Fruit fly (Drosophila melanogaster) whole organism, adult: ENCODE data around the gene Cyp28c1.

Experiments
- CG11617 ChIP-seq: fragments of 200-800 bp; sonication (Bioruptor generic); optimal IDR thresholded peaks from 2 replicates; lab custom pipeline; 2017; ENCODE audit warnings: mild to moderate bottlenecking, missing biosample characterization, missing genetic modification reagents, missing genetic modification characterization
- CG12768 ChIP-seq: fragments of 200-800 bp; sonication (Bioruptor generic); optimal IDR thresholded peaks from 2 replicates; lab custom pipeline; 2017; ENCODE audit warnings: missing biosample characterization, missing genetic modification characterization, mild to moderate bottlenecking, moderate library complexity, missing genetic modification reagents
- CG14711 ChIP-seq: fragments of 200-800 bp; sonication (Bioruptor generic); optimal IDR thresholded peaks from 2 replicates; lab custom pipeline; 2018; ENCODE audit warnings: missing biosample characterization, mild to moderate bottlenecking, missing genetic modification characterization, moderate library complexity
- CG1620 ChIP-seq: fragments of 200-800 bp; sonication (Bioruptor generic); optimal IDR thresholded peaks from 2 replicates; lab custom pipeline; 2016; ENCODE audit warnings: missing biosample characterization, missing genetic modification characterization
- CG33017 ChIP-seq: fragments of 200-800 bp; sonication (Bioruptor generic); optimal IDR thresholded peaks from 2 replicates; lab custom pipeline; 2018; ENCODE audit warnings: missing biosample characterization, mild to moderate bottlenecking, missing genetic modification characterization, moderate library complexity
- CG5204 ChIP-seq: fragments of 200-800 bp; sonication (Bioruptor generic); optimal IDR thresholded peaks from 2 replicates; lab custom pipeline; 2016; ENCODE audit warnings: missing biosample characterization, missing genetic modification characterization
- CG7045 ChIP-seq: fragments of 200-800 bp; sonication (Bioruptor generic); optimal IDR thresholded peaks from 2 replicates; lab custom pipeline; 2017; ENCODE audit warnings: missing biosample characterization, mild to moderate bottlenecking, missing genetic modification characterization
- CG7101 ChIP-seq: fragments of 200-800 bp; sonication (Bioruptor generic); optimal IDR thresholded peaks from 2 replicates; lab custom pipeline; 2018; ENCODE audit warnings: missing biosample characterization, mild to moderate bottlenecking, missing genetic modification characterization, moderate library complexity
- Clk ChIP-seq: fragments of 200-800 bp; sonication (Bioruptor generic); optimal IDR thresholded peaks from 2 replicates; lab custom pipeline; 2017; ENCODE audit warnings: missing biosample characterization, missing genetic modification characterization
- Crg-1 ChIP-seq: fragments of 200-800 bp; sonication (Bioruptor generic); optimal IDR thresholded peaks from 2 replicates; lab custom pipeline; 2016; ENCODE audit warnings: missing biosample characterization, missing genetic modification characterization
- Hr96 ChIP-seq: fragments of 200-800 bp; sonication (Bioruptor generic); optimal IDR thresholded peaks from 2 replicates; lab custom pipeline; 2016; ENCODE audit warnings: missing biosample characterization, missing genetic modification characterization
- Mnt ChIP-seq: fragments of 200-800 bp; sonication (Bioruptor generic); optimal IDR thresholded peaks from 2 replicates; lab custom pipeline; 2016; ENCODE audit warnings: missing biosample characterization, mild to moderate bottlenecking, missing genetic modification characterization
- bab1 ChIP-seq: fragments of 200-800 bp; sonication (Bioruptor generic); optimal IDR thresholded peaks from 3 replicates; lab custom pipeline; 2019; ENCODE audit warnings: missing biosample characterization, mild to moderate bottlenecking, missing genetic modification characterization, moderate library complexity
- cic ChIP-seq: fragments of 200-800 bp; sonication (Bioruptor generic); optimal IDR thresholded peaks from 2 replicates; lab custom pipeline; 2017; ENCODE audit warnings: missing biosample characterization, mild to moderate bottlenecking, missing genetic modification characterization, moderate library complexity
- cnc ChIP-seq, 2 experiments: fragments of >200 bp; optimal IDR thresholded peaks; 2 replicates each; lab custom pipeline; 2017
- kay ChIP-seq: fragments of 200-800 bp; sonication (Bioruptor generic); peaks from one replicate; lab custom pipeline; 2016; ENCODE audit warnings: missing biosample characterization, missing genetic modification characterization, borderline replicate concordance
- ovo ChIP-seq: fragments of 200-800 bp; sonication (Bioruptor generic); optimal IDR thresholded peaks from 2 replicates; lab custom pipeline; 2016; ENCODE audit warnings: missing biosample characterization, missing genetic modification characterization
- pad ChIP-seq: fragments of 200-800 bp; sonication (Bioruptor generic); optimal IDR thresholded peaks from 3 replicates; lab custom pipeline; 2017; ENCODE audit warnings: missing biosample characterization, missing genetic modification characterization, mild to moderate bottlenecking, moderate library complexity, missing genetic modification reagents
- tj ChIP-seq: fragments of 200-800 bp; sonication (Bioruptor generic); optimal IDR thresholded peaks from 3 replicates; lab custom pipeline; 2017; ENCODE audit warnings: missing biosample characterization, mild to moderate bottlenecking, missing genetic modification characterization, moderate library complexity
- toe ChIP-seq: fragments of 200-800 bp; sonication (Bioruptor generic); optimal IDR thresholded peaks from 2 replicates; lab custom pipeline; 2016; ENCODE audit warnings: missing biosample characterization, missing genetic modification characterization

The Cyp28c1 gene

DNA sequence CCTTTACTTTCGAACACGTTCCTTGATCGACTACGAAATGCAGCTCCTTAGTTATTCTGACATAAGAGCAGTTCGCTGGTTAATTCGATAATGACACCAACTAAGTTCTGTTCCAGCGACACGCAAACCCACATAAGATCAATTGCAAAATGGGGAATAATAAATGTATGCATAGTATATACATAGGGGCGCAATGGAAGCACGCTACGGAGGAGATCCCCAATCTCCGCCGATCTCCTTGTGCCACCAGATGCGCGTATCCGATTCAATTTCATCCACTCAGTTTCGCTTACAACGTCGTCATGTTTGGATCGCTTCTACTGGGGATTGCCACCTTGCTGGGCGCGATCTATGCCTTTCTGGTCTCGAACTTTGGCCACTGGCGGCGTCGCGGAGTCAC, at the start of gene Cyp28c1:
TSS of gene Cyp28c1 (plus strand) at position 301 of the 400 bp plus-strand sequence.
- TF ChIP-seq Crg-1 (GFP tag; lab: Kevin White, UChicago) (no peak), CG5204 (GFP tag; lab: Kevin White, UChicago) (no peak), ovo (GFP tag; lab: Kevin White, UChicago) (no peak), Hr96 (GFP tag; lab: Kevin White, UChicago) (no peak), tj (GFP tag; lab: Kevin White, UChicago) (no peak)

dm6 chrX:11792415-11793328, 46.7 kb upstream of the Cyp28c1 start, which contains the start of gene CkIIbeta:
CkIIbeta (plus strand) TSS chrX:11792533.
- TF ChIP-seq tj (GFP tag; lab: Kevin White, UChicago) (no peak), CG12768 (no peak), CG7045 (GFP tag; lab: Kevin White, UChicago) (no peak), Hr96 (GFP tag; lab: Kevin White, UChicago) (no peak), CG5204 (GFP tag; lab: Kevin White, UChicago) (no peak), kay (no peak), CG1620 (GFP tag; lab: Kevin White, UChicago) (peak; percentile 75), Crg-1 (GFP tag; lab: Kevin White, UChicago) (peak; percentile 75), CG11617 (GFP tag; lab: Kevin White, UChicago) (peak; percentile 21), CG14711 (tag; lab: Kevin White, UChicago) (peak; percentile 16), CG33017 (no peak), cic (GFP tag; lab: Kevin White, UChicago) (no peak), ovo (GFP tag; lab: Kevin White, UChicago) (peak; percentile 74), Mnt (GFP tag; lab: Kevin White, UChicago) (peak; percentile 45), toe (GFP tag; lab: Kevin White, UChicago) (no peak), cnc (optimal IDR thresholded peaks at IDR 0.05; lab: Kevin White, UChicago) (no peak), Clk (no peak), CG7101 (tag; lab: Kevin White, UChicago) (peak; percentile 53), pad (peak; percentile 57), bab1 (GFP tag; lab: Kevin White, UChicago) (peak; percentile 13)

dm6 chrX:11793434-11793833, 46.0 kb upstream of the Cyp28c1 start:
- TF ChIP-seq bab1 (GFP tag; lab: Kevin White, UChicago) (no peak), Mnt (GFP tag; lab: Kevin White, UChicago) (no peak)

dm6 chrX:11796925-11797324, 42.5 kb upstream of the Cyp28c1 start:
- TF ChIP-seq ovo (GFP tag; lab: Kevin White, UChicago) (no peak), Mnt (GFP tag; lab: Kevin White, UChicago) (no peak), cic (GFP tag; lab: Kevin White, UChicago) (no peak), kay (no peak), pad (no peak)

DNA sequence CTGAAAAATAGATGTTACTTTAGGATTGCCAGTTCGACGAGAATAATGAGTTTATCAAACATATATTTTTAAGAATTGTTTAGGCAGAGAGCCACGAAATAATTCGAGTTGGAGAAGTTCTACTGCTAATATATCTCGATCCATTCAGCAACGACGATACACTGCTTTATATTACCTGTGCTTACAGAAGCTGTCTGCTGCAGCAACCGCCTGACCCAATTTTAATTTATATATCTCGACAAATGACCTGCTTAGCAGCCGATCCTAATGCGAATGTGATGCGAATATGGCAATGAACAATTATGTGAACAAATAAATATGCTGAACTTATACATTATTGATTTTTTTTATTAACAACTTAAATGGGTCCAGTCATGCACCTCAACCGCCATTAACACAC, 40.9 kb upstream of the Cyp28c1 start:
- TF ChIP-seq CG7045 (GFP tag; lab: Kevin White, UChicago), result no peak
- no peak for TF ChIP-seq CG33017
- no peak for TF ChIP-seq toe (GFP tag; lab: Kevin White, UChicago)
- no peak for TF ChIP-seq tj (GFP tag; lab: Kevin White, UChicago)
- TF ChIP-seq CG12768, result no peak
- TF ChIP-seq kay, result peak; percentile 60
- TF ChIP-seq CG5204 (GFP tag; lab: Kevin White, UChicago), result no peak
- TF ChIP-seq CG11617 (GFP tag; lab: Kevin White, UChicago), result no peak
- no peak for TF ChIP-seq Clk

- TF ChIP-seq CG1620 (GFP tag; lab: Kevin White, UChicago) (no peak), pad (no peak), Mnt (GFP tag; lab: Kevin White, UChicago) (no peak), Hr96 (GFP tag; lab: Kevin White, UChicago) (no peak)
These were observed 39.5 kb upstream of the Cyp28c1 start for dm6 chrX:11799931-11800330.

- TF ChIP-seq ovo (GFP tag; lab: Kevin White, UChicago) (peak; percentile 61), CG14711 (tag; lab: Kevin White, UChicago) (no peak), Hr96 (GFP tag; lab: Kevin White, UChicago) (no peak), CG12768 (peak; percentile 38), CG5204 (GFP tag; lab: Kevin White, UChicago) (no peak), pad (peak; percentile 11), Mnt (GFP tag; lab: Kevin White, UChicago) (no peak), CG7101 (tag; lab: Kevin White, UChicago) (no peak), toe (GFP tag; lab: Kevin White, UChicago) (no peak), kay (peak; percentile 62), CG33017 (no peak), bab1 (GFP tag; lab: Kevin White, UChicago) (no peak), CG1620 (GFP tag; lab: Kevin White, UChicago) (no peak), cnc (optimal IDR thresholded peaks at IDR 0.05; lab: Kevin White, UChicago) (no peak), tj (GFP tag; lab: Kevin White, UChicago) (peak; percentile 85), cic (GFP tag; lab: Kevin White, UChicago) (peak; percentile 13), CG7045 (GFP tag; lab: Kevin White, UChicago) (no peak), Crg-1 (GFP tag; lab: Kevin White, UChicago) (no peak), Clk (no peak), CG11617 (GFP tag; lab: Kevin White, UChicago) (no peak)
These were observed 34.2 kb upstream of the Cyp28c1 start for dm6 chrX:11805066-11805766.
